Fruit fly (Drosophila melanogaster): Measurements from ENCODE around the gene CG14402.

dm6 chr2L:20852092-20852628, 3.1 kb downstream of the CG14402 start, which contains the start of gene twit:
- TF ChIP-seq fd96Ca (GFP tag; IDR thresholded peaks at IDR 0.05), result 0 out of 3 replicates have a peak, but pooled peaks have one; percentile 12
- no peak for TF ChIP-seq CG34367 (tag; optimal IDR thresholded peaks at IDR 0.05)
- no peak for TF ChIP-seq D1 (tag; optimal IDR thresholded peaks at IDR 0.05)
- no peak for TF ChIP-seq EcR (GFP tag; optimal IDR thresholded peaks at IDR 0.05)
- no peak for TF ChIP-seq CG17806 (tag; optimal IDR thresholded peaks at IDR 0.05)

Measured in whole organism, pupa.